Worm (Caenorhabditis elegans) whole organism, L2 larva: ENCODE data around the gene R04B5.11.

Experiments
- R02D3.7 ChIP-seq: fragments of 150-350 bp; optimal IDR thresholded peaks from 2 replicates; lab custom pipeline; 2014; ENCODE audit warnings: missing biosample characterization, missing genetic modification characterization
- ama-1 ChIP-seq: fragments of 150-350 bp; optimal IDR thresholded peaks from 2 replicates; lab custom pipeline; 2018; ENCODE audit warnings: inconsistent platforms
- nhr-11 ChIP-seq: fragments of 150-350 bp; optimal IDR thresholded peaks from 2 replicates; lab custom pipeline; 2014; ENCODE audit warnings: missing biosample characterization, missing genetic modification characterization
- nhr-12 ChIP-seq: fragments of 150-350 bp; optimal IDR thresholded peaks from 2 replicates; lab custom pipeline; 2014; ENCODE audit warnings: missing biosample characterization, missing genetic modification characterization
- nhr-25 ChIP-seq: fragments of 150-350 bp; sonication (generic microtip); optimal IDR thresholded peaks from 3 replicates; lab custom pipeline; 2014; ENCODE audit warnings: missing biosample characterization, missing genetic modification characterization
- skn-1 ChIP-seq: sonication (generic microtip); optimal IDR thresholded peaks from 2 replicates; lab custom pipeline; 2017; ENCODE audit warnings: missing biosample characterization, missing genetic modification characterization
- zag-1 ChIP-seq: fragments of 150-350 bp; optimal IDR thresholded peaks from 2 replicates; lab custom pipeline; 2014; ENCODE audit warnings: missing biosample characterization, missing genetic modification characterization
- ztf-11 ChIP-seq: sonication (generic microtip); optimal IDR thresholded peaks from 2 replicates; lab custom pipeline; 2017; ENCODE audit warnings: missing biosample characterization, missing genetic modification characterization
- ztf-4 ChIP-seq: fragments of 150-350 bp; optimal IDR thresholded peaks from 2 replicates; lab custom pipeline; 2014; ENCODE audit warnings: missing biosample characterization, missing genetic modification characterization

DNA sequence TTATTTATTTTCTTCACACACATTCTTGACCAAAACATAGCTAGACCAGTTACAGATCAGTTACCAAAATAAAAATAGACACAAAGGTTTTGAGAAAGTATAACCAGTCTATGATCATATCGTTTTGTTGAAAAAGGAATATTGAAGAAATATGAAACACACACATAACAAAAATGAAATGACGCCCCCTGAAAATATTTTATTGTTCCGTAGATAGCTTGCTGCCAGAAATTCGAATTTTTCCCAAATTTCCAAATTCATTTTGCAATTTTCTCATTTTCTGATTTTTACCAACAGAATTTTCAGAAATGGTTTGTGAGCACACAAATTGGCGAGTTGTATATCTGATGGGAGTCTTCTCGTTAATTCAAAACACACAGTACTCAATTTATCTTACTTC lies 15.6 kb downstream of the R04B5.11 start, which contains the start of gene F57A8.7:
- TF ChIP-seq skn-1 (tag; lab: Kevin White, UChicago) (no peak), ama-1 (lab: Kevin White, UChicago) (no peak), ztf-11 (tag; lab: Kevin White, UChicago) (no peak), nhr-12 (tag; lab: Kevin White, UChicago) (no peak), nhr-11 (tag; lab: Kevin White, UChicago) (no peak), ztf-4 (tag; lab: Kevin White, UChicago) (no peak), R02D3.7 (no peak), zag-1 (tag; lab: Kevin White, UChicago) (no peak), nhr-25 (tag; lab: Kevin White, UChicago) (no peak)
